Worm (Caenorhabditis elegans) whole organism, L2 larva: Measurements from ENCODE around the gene C23H3.2.

ENCODE experiments used
- R02D3.7 ChIP-seq: fragments of 150-350 bp; optimal IDR thresholded peaks from 2 replicates; lab custom pipeline; 2014; ENCODE audit warnings: missing biosample characterization, missing genetic modification characterization
- ama-1 ChIP-seq: fragments of 150-350 bp; optimal IDR thresholded peaks from 2 replicates; lab custom pipeline; 2018; ENCODE audit warnings: inconsistent platforms
- ceh-82 ChIP-seq: fragments of 150-350 bp; optimal IDR thresholded peaks from 2 replicates; lab custom pipeline; 2014; ENCODE audit warnings: missing biosample characterization, missing genetic modification characterization
- egl-27 ChIP-seq: sonication (generic microtip); optimal IDR thresholded peaks from 3 replicates; lab custom pipeline; 2017; ENCODE audit warnings: missing biosample characterization, missing genetic modification reagents, missing genetic modification characterization
- elt-3 ChIP-seq: sonication (generic microtip); optimal IDR thresholded peaks from 2 replicates; lab custom pipeline; 2017; ENCODE audit warnings: missing biosample characterization, missing genetic modification characterization
- fos-1 ChIP-seq: fragments of 150-350 bp; optimal IDR thresholded peaks from 2 replicates; lab custom pipeline; 2014; ENCODE audit warnings: missing biosample characterization, missing genetic modification characterization
- lsy-2 ChIP-seq, 2 experiments: fragments of 150-350 bp in 1 of 2; sonication (generic microtip) in 1 of 2; optimal IDR thresholded peaks; 2 replicates each; lab custom pipeline; 2014 to 2017; ENCODE audit warnings: missing biosample characterization in 2 of 2, missing genetic modification characterization in 2 of 2
- nhr-10 ChIP-seq: sonication (generic microtip); optimal IDR thresholded peaks from 2 replicates; lab custom pipeline; 2017; ENCODE audit warnings: missing biosample characterization, missing genetic modification characterization
- nhr-12 ChIP-seq: fragments of 150-350 bp; optimal IDR thresholded peaks from 2 replicates; lab custom pipeline; 2014; ENCODE audit warnings: missing biosample characterization, missing genetic modification characterization
- nhr-23 ChIP-seq: fragments of 150-350 bp; optimal IDR thresholded peaks from 2 replicates; lab custom pipeline; 2014; ENCODE audit warnings: missing biosample characterization, missing genetic modification reagents, missing genetic modification characterization
- nhr-237 ChIP-seq: fragments of 150-350 bp; optimal IDR thresholded peaks from 2 replicates; lab custom pipeline; 2014; ENCODE audit warnings: missing biosample characterization, missing genetic modification characterization
- nhr-77 ChIP-seq: fragments of 150-350 bp; optimal IDR thresholded peaks from 2 replicates; lab custom pipeline; 2014; ENCODE audit warnings: missing biosample characterization, missing genetic modification characterization
- peb-1 ChIP-seq: fragments of 150-350 bp; optimal IDR thresholded peaks from 2 replicates; lab custom pipeline; 2014; ENCODE audit warnings: missing biosample characterization, missing genetic modification characterization
- snpc-4 ChIP-seq: fragments of 150-350 bp; optimal IDR thresholded peaks from 2 replicates; lab custom pipeline; 2014; ENCODE audit warnings: missing biosample characterization, missing genetic modification characterization

DNA sequence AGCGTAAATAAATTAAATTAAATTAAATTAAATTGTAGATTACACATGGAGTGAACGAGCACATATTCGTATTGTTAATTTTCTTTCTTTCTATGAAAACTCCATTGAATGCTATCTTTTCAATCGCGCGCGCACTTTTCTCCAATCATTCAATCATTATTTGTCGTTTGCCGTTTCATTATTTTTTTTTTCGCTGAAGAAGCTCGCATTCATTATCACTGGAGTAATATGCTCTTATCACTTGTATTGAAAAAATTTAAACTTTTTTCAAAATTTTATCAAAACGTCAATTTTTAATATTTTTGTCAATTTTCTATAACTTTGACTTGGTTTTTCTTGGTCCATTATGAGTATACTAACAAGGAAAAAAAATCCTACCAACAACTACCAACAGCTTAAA lies 4.4 kb downstream of the C23H3.2 start:
- TF ChIP-seq lsy-2 (tag; optimal IDR thresholded peaks at IDR 0.05; lab: Kevin White, UChicago) (no peak), fos-1 (tag; lab: Kevin White, UChicago) (peak; percentile 76), ama-1 (lab: Kevin White, UChicago) (no peak), nhr-237 (tag; lab: Kevin White, UChicago) (no peak), nhr-23 (no peak), egl-27 (tag; lab: Kevin White, UChicago) (no peak), snpc-4 (tag; lab: Kevin White, UChicago) (no peak), ceh-82 (tag; lab: Kevin White, UChicago) (no peak), R02D3.7 (no peak), nhr-12 (no peak), elt-3 (tag; lab: Kevin White, UChicago) (no peak), nhr-10 (tag; lab: Kevin White, UChicago) (no peak), peb-1 (tag; lab: Kevin White, UChicago) (no peak), nhr-77 (tag; lab: Kevin White, UChicago) (no peak)
